Fruit fly (Drosophila melanogaster) whole organism, embryonic: Measurements from ENCODE around the gene Desat2.

Source experiments
- Atf6 ChIP-seq: fragments of 200-800 bp; sonication (Bioruptor generic); IDR thresholded peaks from 2 replicates; pipeline ENCODE4 v1.3.6; 2022; ENCODE audit warnings: missing biosample characterization, missing genetic modification characterization
- CG11085 ChIP-seq: fragments of 200-800 bp; sonication (Bioruptor generic); IDR thresholded peaks from 2 replicates; pipeline ENCODE4 v1.3.6; 2022; ENCODE audit warnings: missing biosample characterization, missing genetic modification characterization
- CG11247 ChIP-seq: fragments of 200-800 bp; sonication (Bioruptor generic); IDR thresholded peaks from 2 replicates; pipeline ENCODE4 v1.3.6; 2022; ENCODE audit warnings: missing biosample characterization, missing genetic modification characterization
- CG11723 ChIP-seq: fragments of 200-800 bp; sonication (Bioruptor generic); optimal IDR thresholded peaks from 2 replicates; lab custom pipeline; 2017; ENCODE audit warnings: missing biosample characterization, mild to moderate bottlenecking, missing genetic modification characterization
- CG12299 ChIP-seq: fragments of 200-800 bp; sonication (Bioruptor generic); optimal IDR thresholded peaks from 2 replicates; lab custom pipeline; 2018; ENCODE audit warnings: missing biosample characterization, mild to moderate bottlenecking, missing genetic modification characterization
- CG14050 ChIP-seq: fragments of 200-800 bp; sonication (Bioruptor generic); IDR thresholded peaks from 3 replicates; pipeline ENCODE4 v1.3.6; 2022; ENCODE audit warnings: missing biosample characterization, missing genetic modification characterization
- CG14860 ChIP-seq: fragments of 200-800 bp; sonication (Bioruptor generic); IDR thresholded peaks from 3 replicates; pipeline ENCODE4 v1.3.6; 2022; ENCODE audit warnings: missing biosample characterization, missing genetic modification characterization; ENCODE audit not compliant: partially characterized antibody
- CG15269 ChIP-seq: fragments of 200-800 bp; sonication (Bioruptor generic); optimal IDR thresholded peaks from 2 replicates; lab custom pipeline; 2018; ENCODE audit warnings: missing biosample characterization, mild to moderate bottlenecking, missing genetic modification characterization, moderate library complexity
- CG17361 ChIP-seq: fragments of 200-800 bp; sonication (Bioruptor generic); IDR thresholded peaks from 3 replicates; pipeline ENCODE4 v1.3.6; 2022; ENCODE audit warnings: missing biosample characterization, missing genetic modification characterization
- CG18476 ChIP-seq: fragments of 200-800 bp; sonication (Bioruptor generic); optimal IDR thresholded peaks from 2 replicates; lab custom pipeline; 2016; ENCODE audit warnings: missing biosample characterization, mild to moderate bottlenecking, missing genetic modification characterization
- CG2202 ChIP-seq: fragments of 200-800 bp; sonication (Bioruptor generic); optimal IDR thresholded peaks from 2 replicates; lab custom pipeline; 2018; ENCODE audit warnings: missing biosample characterization, mild to moderate bottlenecking, missing genetic modification characterization
- CG33557 ChIP-seq: fragments of 200-800 bp; sonication (Bioruptor generic); optimal IDR thresholded peaks from 2 replicates; lab custom pipeline; 2019; ENCODE audit warnings: missing biosample characterization, mild to moderate bottlenecking, missing genetic modification characterization, moderate library complexity
- CG3726 ChIP-seq: fragments of 200-800 bp; sonication (Bioruptor generic); IDR thresholded peaks from 3 replicates; pipeline ENCODE4, ENCODE4 v1.3.6; 2022; ENCODE audit warnings: missing biosample characterization, missing genetic modification characterization
- CG4328 ChIP-seq: fragments of 200-800 bp; sonication (Bioruptor generic); optimal IDR thresholded peaks from 3 replicates; lab custom pipeline; 2017; ENCODE audit warnings: missing biosample characterization, missing genetic modification reagents, missing genetic modification characterization
- CG43689 ChIP-seq: fragments of 200-800 bp; sonication (Bioruptor generic); IDR thresholded peaks from 2 replicates; pipeline ENCODE4 v1.3.6; 2022; ENCODE audit warnings: missing biosample characterization, missing genetic modification characterization
- CG4617 ChIP-seq: fragments of 200-800 bp; sonication (Bioruptor generic); optimal IDR thresholded peaks from 3 replicates; lab custom pipeline; 2016; ENCODE audit warnings: missing biosample characterization, missing genetic modification characterization, borderline replicate concordance
- CG4707 ChIP-seq: fragments of 200-800 bp; sonication (Bioruptor generic); optimal IDR thresholded peaks from 2 replicates; lab custom pipeline; 2018; ENCODE audit warnings: missing biosample characterization, mild to moderate bottlenecking, missing genetic modification characterization, moderate library complexity
- CG6175 ChIP-seq: fragments of 200-800 bp; sonication (Bioruptor generic); IDR thresholded peaks from 3 replicates; pipeline ENCODE4 v1.3.6; 2022; ENCODE audit warnings: missing biosample characterization, missing genetic modification characterization
- CG6683 ChIP-seq: fragments of 200-800 bp; sonication (Bioruptor generic); optimal IDR thresholded peaks from 2 replicates; lab custom pipeline; 2017; ENCODE audit warnings: missing biosample characterization, mild to moderate bottlenecking, missing genetic modification characterization, missing genetic modification reagents
- CG6813 ChIP-seq: fragments of 200-800 bp; sonication (Bioruptor generic); optimal IDR thresholded peaks from 2 replicates; lab custom pipeline; 2017; ENCODE audit warnings: missing biosample characterization, missing genetic modification characterization, mild to moderate bottlenecking, moderate library complexity, missing genetic modification reagents
- CG7786 ChIP-seq: fragments of 200-800 bp; sonication (Bioruptor generic); optimal IDR thresholded peaks from 2 replicates; lab custom pipeline; 2016; ENCODE audit warnings: missing biosample characterization, missing genetic modification characterization
- CG7963 ChIP-seq: fragments of 200-800 bp; sonication (Bioruptor generic); IDR thresholded peaks from 3 replicates; pipeline ENCODE4 v1.3.6; 2022; ENCODE audit warnings: missing biosample characterization, missing genetic modification characterization; ENCODE audit not compliant: partially characterized antibody
- CG9609 ChIP-seq: fragments of 200-800 bp; sonication (Bioruptor generic); optimal IDR thresholded peaks from 3 replicates; lab custom pipeline; 2016; ENCODE audit warnings: missing biosample characterization, missing genetic modification characterization
- CG9817 ChIP-seq: fragments of 200-800 bp; sonication (Bioruptor generic); optimal IDR thresholded peaks from 2 replicates; lab custom pipeline; 2018; ENCODE audit warnings: missing biosample characterization, mild to moderate bottlenecking, missing genetic modification characterization, moderate library complexity
- D ChIP-seq, 2 experiments: fragments of 200-800 bp in 1 of 2; fragments of >200 bp in 1 of 2; sonication (Bioruptor generic) in 1 of 2; optimal IDR thresholded peaks; 2 replicates in 1 of 2; 3 replicates in 1 of 2; lab custom pipeline; 2017; ENCODE audit warnings: mild to moderate bottlenecking in 1 of 2, missing biosample characterization in 1 of 2, missing genetic modification characterization in 1 of 2, missing genetic modification reagents in 1 of 2
- Doc2 ChIP-seq: fragments of 200-800 bp; sonication (Bioruptor generic); IDR thresholded peaks from 2 replicates; pipeline ENCODE4 v1.3.6; 2022; ENCODE audit warnings: missing biosample characterization, missing genetic modification characterization
- Drgx ChIP-seq: fragments of 200-800 bp; sonication (Bioruptor generic); IDR thresholded peaks from 2 replicates; pipeline ENCODE4 v1.3.6; 2022; ENCODE audit warnings: missing biosample characterization, missing genetic modification characterization
- E2f1 ChIP-seq: fragments of 200-800 bp; sonication (Bioruptor generic); IDR thresholded peaks from 2 replicates; pipeline ENCODE4 v1.3.6; 2022; ENCODE audit warnings: missing biosample characterization, missing genetic modification characterization
- Eip74EF ChIP-seq, 2 experiments: fragments of 200-800 bp in 1 of 2; fragments of >200 bp in 1 of 2; sonication (Bioruptor generic) in 1 of 2; optimal IDR thresholded peaks; 2 replicates each; lab custom pipeline; 2017 to 2019; ENCODE audit warnings: missing biosample characterization in 2 of 2, missing genetic modification characterization in 2 of 2, mild to moderate bottlenecking in 1 of 2, moderate library complexity in 1 of 2
- Elba2 ChIP-seq: fragments of 200-800 bp; sonication (Bioruptor generic); optimal IDR thresholded peaks from 3 replicates; lab custom pipeline; 2016; ENCODE audit warnings: missing biosample characterization, missing genetic modification characterization
- HLH54F ChIP-seq: fragments of 200-800 bp; sonication (Bioruptor generic); optimal IDR thresholded peaks from 3 replicates; lab custom pipeline; 2016; ENCODE audit warnings: missing biosample characterization, missing genetic modification characterization
- Neu2 ChIP-seq: fragments of 200-800 bp; sonication (Bioruptor generic); optimal IDR thresholded peaks from 3 replicates; lab custom pipeline; 2016; ENCODE audit warnings: missing biosample characterization, missing genetic modification characterization, borderline replicate concordance
- NfI ChIP-seq: fragments of 200-800 bp; sonication (Bioruptor generic); optimal IDR thresholded peaks from 3 replicates; lab custom pipeline; 2018; ENCODE audit warnings: missing biosample characterization, mild to moderate bottlenecking, missing genetic modification characterization, moderate library complexity
- Ptx1 ChIP-seq: fragments of 200-800 bp; sonication (Bioruptor generic); IDR thresholded peaks from 2 replicates; pipeline ENCODE4 v1.3.6; 2022; ENCODE audit warnings: missing biosample characterization, missing genetic modification characterization
- Xbp1 ChIP-seq: fragments of 200-800 bp; sonication (Bioruptor generic); optimal IDR thresholded peaks from 3 replicates; lab custom pipeline; 2016; ENCODE audit warnings: missing biosample characterization, mild to moderate bottlenecking, missing genetic modification characterization
- ash1 ChIP-seq: fragments of 200-800 bp; sonication (Bioruptor generic); optimal IDR thresholded peaks from 2 replicates; lab custom pipeline; 2018; ENCODE audit warnings: missing biosample characterization, mild to moderate bottlenecking, missing genetic modification characterization
- chn ChIP-seq: fragments of 200-800 bp; sonication (Bioruptor generic); optimal IDR thresholded peaks from 2 replicates; lab custom pipeline; 2016; ENCODE audit warnings: missing biosample characterization, missing genetic modification characterization
- da ChIP-seq: fragments of 200-800 bp; sonication (Bioruptor generic); optimal IDR thresholded peaks from 2 replicates; lab custom pipeline; 2016; ENCODE audit warnings: missing biosample characterization, missing genetic modification characterization
- dmrt11E ChIP-seq: fragments of 200-800 bp; sonication (Bioruptor generic); optimal IDR thresholded peaks from 3 replicates; lab custom pipeline; 2018; ENCODE audit warnings: missing biosample characterization, mild to moderate bottlenecking, missing genetic modification characterization, moderate library complexity
- ems ChIP-seq: fragments of 200-800 bp; sonication (Bioruptor generic); optimal IDR thresholded peaks from 3 replicates; lab custom pipeline; 2016; ENCODE audit warnings: missing biosample characterization, missing genetic modification characterization
- grn ChIP-seq: fragments of 200-800 bp; sonication (Bioruptor generic); optimal IDR thresholded peaks from 3 replicates; lab custom pipeline; 2017; ENCODE audit warnings: missing biosample characterization, missing genetic modification characterization
- hb ChIP-seq: fragments of 200-800 bp; sonication (Bioruptor generic); IDR thresholded peaks from 3 replicates; pipeline ENCODE4 v1.3.6; 2022; ENCODE audit warnings: missing biosample characterization, missing genetic modification characterization; ENCODE audit not compliant: partially characterized antibody
- insv ChIP-seq, 2 experiments: fragments of 200-800 bp; sonication (Bioruptor generic); optimal IDR thresholded peaks; 3 replicates each; lab custom pipeline; 2016 to 2018; ENCODE audit warnings: missing biosample characterization in 2 of 2, missing genetic modification characterization in 2 of 2
- p53 ChIP-seq: fragments of 200-800 bp; sonication (Bioruptor generic); optimal IDR thresholded peaks from 2 replicates; lab custom pipeline; 2016; ENCODE audit warnings: missing biosample characterization, missing genetic modification characterization
- pan ChIP-seq, 4 experiments: fragments of >200 bp in 3 of 4; fragments of 200-800 bp in 1 of 4; sonication (Bioruptor generic) in 1 of 4; optimal IDR thresholded peaks in 3 of 4; IDR thresholded peaks in 1 of 4; 2 replicates each; pipeline versions ENCODE4 v1.3.6 to Lab custom; 2017 to 2022; ENCODE audit warnings: missing biosample characterization in 2 of 4, missing genetic modification characterization in 2 of 4, mixed read lengths in 1 of 4
- salm ChIP-seq: fragments of 200-800 bp; sonication (Bioruptor generic); optimal IDR thresholded peaks from 2 replicates; lab custom pipeline; 2018; ENCODE audit warnings: missing biosample characterization, mild to moderate bottlenecking, missing genetic modification characterization
- sens-2 ChIP-seq: fragments of 200-800 bp; sonication (Bioruptor generic); IDR thresholded peaks from 2 replicates; pipeline ENCODE4 v1.3.6; 2022; ENCODE audit warnings: missing biosample characterization, missing genetic modification characterization
- trh ChIP-seq: fragments of 200-800 bp; sonication (Bioruptor generic); optimal IDR thresholded peaks from 2 replicates; lab custom pipeline; 2016; ENCODE audit warnings: missing biosample characterization, missing genetic modification characterization
- ttk ChIP-seq: fragments of 200-800 bp; sonication (Bioruptor generic); IDR thresholded peaks from 2 replicates; pipeline ENCODE4 v2.1.2; 2022; ENCODE audit warnings: missing biosample characterization, missing genetic modification characterization
- zen2 ChIP-seq: fragments of 200-800 bp; sonication (Bioruptor generic); IDR thresholded peaks from 3 replicates; pipeline ENCODE4 v1.3.6; 2022; ENCODE audit warnings: missing biosample characterization, missing genetic modification characterization; ENCODE audit not compliant: partially characterized antibody

Desat2 gene

dm6 chr3R:12433764-12434163 is 2.3 kb upstream of the Desat2 start, which contains the start of the genes Aos1 and Srlp (continued):
- TF ChIP-seq CG7786 (no peak), Atf6 (no peak), Elba2 (GFP tag; lab: Kevin White, UChicago) (peak; percentile 37), Drgx (no peak), Ptx1 (GFP tag; lab: Robert Waterston, UW) (peak; percentile 46), ttk (no peak), zen2 (GFP tag; lab: Robert Waterston, UW) (no peak), CG18476 (no peak), Xbp1 (GFP tag; lab: Kevin White, UChicago) (peak; percentile 69), CG4328 (GFP tag; lab: Kevin White, UChicago) (peak; percentile 12), chn (GFP tag; lab: Kevin White, UChicago) (no peak), CG7963 (no peak), CG14860 (GFP tag; lab: Robert Waterston, UW) (no peak), CG6813 (no peak), CG11247 (GFP tag; lab: Robert Waterston, UW) (no peak), salm (tag; lab: Kevin White, UChicago) (no peak), dmrt11E (tag; lab: Kevin White, UChicago) (peak; percentile 51), insv (GFP tag; optimal IDR thresholded peaks at IDR 0.05; lab: Kevin White, UChicago) (peak in 1 of 2 experiments; percentile 23), CG9817 (tag; lab: Kevin White, UChicago) (peak; percentile 69), D (optimal IDR thresholded peaks at IDR 0.05; lab: Kevin White, UChicago) (no peak), D (GFP tag; optimal IDR thresholded peaks at IDR 0.05; lab: Kevin White, UChicago) (no peak), Eip74EF (GFP tag; optimal IDR thresholded peaks at IDR 0.05; lab: Kevin White, UChicago) (no peak), CG3726 (no peak), CG11085 (GFP tag; lab: Robert Waterston, UW) (no peak), p53 (no peak), sens-2 (GFP tag; lab: Robert Waterston, UW) (no peak), CG9609 (GFP tag; lab: Kevin White, UChicago) (no peak), da (GFP tag; lab: Kevin White, UChicago) (no peak), CG4617 (GFP tag; lab: Kevin White, UChicago) (peak; percentile 72), Neu2 (no peak), CG43689 (no peak), E2f1 (GFP tag; lab: Robert Waterston, UW) (0 out of 2 replicates have a peak, but pooled peaks have one; percentile 8), CG6175 (GFP tag; lab: Robert Waterston, UW) (no peak), hb (GFP tag; lab: Robert Waterston, UW) (no peak), pan (optimal IDR thresholded peaks at IDR 0.05; lab: Kevin White, UChicago) (no peak), pan (GFP tag; optimal IDR thresholded peaks at IDR 0.05 in 1 of 2, IDR thresholded peaks at IDR 0.05 in 1 of 2) (no peak), CG15269 (tag; lab: Kevin White, UChicago) (no peak), CG2202 (tag; lab: Kevin White, UChicago) (no peak), grn (GFP tag; lab: Kevin White, UChicago) (no peak), Doc2 (GFP tag; lab: Robert Waterston, UW) (no peak), CG6683 (GFP tag; lab: Kevin White, UChicago) (peak; percentile 3), CG11723 (GFP tag; lab: Kevin White, UChicago) (peak; percentile 11), CG4707 (no peak), CG12299 (peak; percentile 20), trh (GFP tag; lab: Kevin White, UChicago) (no peak), NfI (GFP tag; lab: Kevin White, UChicago) (peak; percentile 46), HLH54F (no peak), CG33557 (GFP tag; lab: Kevin White, UChicago) (peak; percentile 34), CG14050 (no peak), CG17361 (GFP tag; lab: Robert Waterston, UW) (peak; percentile 77), ems (GFP tag; lab: Kevin White, UChicago) (no peak), ash1 (GFP tag; lab: Kevin White, UChicago) (no peak)
